Worm (Caenorhabditis elegans) whole organism, mixed stage, embryonic: ENCODE data around the gene arrd-17.
A peak's percentile ranks its signal among the peaks of the same experiment; 100 is the strongest.

Experiments used
- bed-3 ChIP-seq: fragments of 200-800 bp; sonication (Bioruptor generic); optimal IDR thresholded peaks from 3 replicates; lab custom pipeline; 2018; ENCODE audit warnings: mild to moderate bottlenecking, missing genetic modification characterization, moderate library complexity, missing compliant biosample characterization
- ceh-39 ChIP-seq: fragments of 150-350 bp; optimal IDR thresholded peaks from 2 replicates; lab custom pipeline; 2014; ENCODE audit warnings: missing biosample characterization, missing genetic modification characterization
- ceh-43 ChIP-seq: fragments of 200-800 bp; sonication (Bioruptor generic); optimal IDR thresholded peaks from 2 replicates; lab custom pipeline; 2018; ENCODE audit warnings: mild to moderate bottlenecking, missing genetic modification characterization, moderate library complexity, missing compliant biosample characterization
- ceh-83 ChIP-seq: fragments of 200-800 bp; sonication (Bioruptor generic); optimal IDR thresholded peaks from 2 replicates; lab custom pipeline; 2018; ENCODE audit warnings: mild to moderate bottlenecking, missing genetic modification characterization, missing compliant biosample characterization
- ces-1 ChIP-seq: fragments of 150-350 bp; optimal IDR thresholded peaks from 2 replicates; lab custom pipeline; 2014; ENCODE audit warnings: missing biosample characterization, missing genetic modification reagents, missing genetic modification characterization
- cnd-1 ChIP-seq: fragments of 200-800 bp; sonication (Bioruptor generic); optimal IDR thresholded peaks from 2 replicates; lab custom pipeline; 2018; ENCODE audit warnings: mild to moderate bottlenecking, missing genetic modification characterization, missing compliant biosample characterization
- drap-1 ChIP-seq: fragments of 200-800 bp; sonication (Bioruptor generic); optimal IDR thresholded peaks from 3 replicates; lab custom pipeline; 2018; ENCODE audit warnings: mild to moderate bottlenecking, missing genetic modification characterization, missing compliant biosample characterization
- elt-1 ChIP-seq: sonication (generic microtip); optimal IDR thresholded peaks from 2 replicates; lab custom pipeline; 2017; ENCODE audit warnings: missing genetic modification characterization, mild to moderate bottlenecking, missing compliant biosample characterization, antibody characterized with exemption, moderate library complexity, borderline replicate concordance; ENCODE audit not compliant: insufficient read depth
- elt-3 ChIP-seq: fragments of 150-350 bp; optimal IDR thresholded peaks from 2 replicates; lab custom pipeline; 2014; ENCODE audit warnings: missing biosample characterization, missing genetic modification characterization
- ham-2 ChIP-seq: fragments of 200-800 bp; sonication (Bioruptor generic); optimal IDR thresholded peaks from 2 replicates; lab custom pipeline; 2018; ENCODE audit warnings: mild to moderate bottlenecking, missing genetic modification characterization, missing compliant biosample characterization
- hlh-1 ChIP-seq: fragments of 150-350 bp; optimal IDR thresholded peaks from 2 replicates; lab custom pipeline; 2014; ENCODE audit warnings: missing biosample characterization, missing genetic modification reagents, missing genetic modification characterization
- lin-13 ChIP-seq: fragments of 150-350 bp; optimal IDR thresholded peaks from 2 replicates; lab custom pipeline; 2014; ENCODE audit warnings: missing biosample characterization, missing genetic modification characterization
- lin-32 ChIP-seq: fragments of 200-800 bp; sonication (Bioruptor generic); optimal IDR thresholded peaks from 2 replicates; lab custom pipeline; 2018; ENCODE audit warnings: mild to moderate bottlenecking, missing genetic modification characterization, missing compliant biosample characterization
- lsy-2 ChIP-seq: fragments of 150-350 bp; optimal IDR thresholded peaks from 2 replicates; lab custom pipeline; 2014; ENCODE audit warnings: missing biosample characterization, missing genetic modification characterization
- mep-1 ChIP-seq: fragments of 150-350 bp; optimal IDR thresholded peaks from 2 replicates; lab custom pipeline; 2017; ENCODE audit warnings: missing biosample characterization, missing genetic modification reagents, missing genetic modification characterization, inconsistent platforms
- mls-2 ChIP-seq: sonication (generic microtip); optimal IDR thresholded peaks from 2 replicates; lab custom pipeline; 2016; ENCODE audit warnings: mild to moderate bottlenecking, missing genetic modification characterization, moderate library complexity, missing compliant biosample characterization
- nhr-12 ChIP-seq: fragments of 150-350 bp; optimal IDR thresholded peaks from 2 replicates; lab custom pipeline; 2014; ENCODE audit warnings: missing biosample characterization, missing genetic modification characterization
- nhr-2 ChIP-seq: fragments of 150-350 bp; optimal IDR thresholded peaks from 2 replicates; lab custom pipeline; 2014; ENCODE audit warnings: missing biosample characterization, missing genetic modification characterization
- nhr-237 ChIP-seq: fragments of 150-350 bp; optimal IDR thresholded peaks from 2 replicates; lab custom pipeline; 2014; ENCODE audit warnings: missing biosample characterization, missing genetic modification characterization
- pha-4 ChIP-seq: fragments of 150-350 bp; optimal IDR thresholded peaks from 2 replicates; lab custom pipeline; 2018; ENCODE audit warnings: missing biosample characterization, missing genetic modification reagents, missing genetic modification characterization
- sptf-1 ChIP-seq: sonication (generic microtip); optimal IDR thresholded peaks from 2 replicates; lab custom pipeline; 2017; ENCODE audit warnings: mild to moderate bottlenecking, missing genetic modification characterization, moderate library complexity, missing compliant biosample characterization
- tbx-8 ChIP-seq: fragments of 200-800 bp; sonication (Bioruptor generic); optimal IDR thresholded peaks from 2 replicates; lab custom pipeline; 2018; ENCODE audit warnings: mild to moderate bottlenecking, missing genetic modification characterization, moderate library complexity, missing compliant biosample characterization
- unc-120 ChIP-seq: sonication (generic microtip); optimal IDR thresholded peaks from 2 replicates; lab custom pipeline; 2017; ENCODE audit warnings: missing genetic modification characterization, missing compliant biosample characterization; ENCODE audit not compliant: poor library complexity, severe bottlenecking
- unc-39 ChIP-seq: fragments of 150-350 bp; optimal IDR thresholded peaks from 2 replicates; lab custom pipeline; 2014; ENCODE audit warnings: missing biosample characterization, missing genetic modification characterization
- unc-62 ChIP-seq: fragments of 150-350 bp; optimal IDR thresholded peaks from 2 replicates; lab custom pipeline; 2014; ENCODE audit warnings: missing biosample characterization, missing genetic modification reagents, missing genetic modification characterization
- zip-8 ChIP-seq: fragments of 150-350 bp; optimal IDR thresholded peaks from 2 replicates; lab custom pipeline; 2014; ENCODE audit warnings: missing biosample characterization, missing genetic modification characterization
- ztf-11 ChIP-seq: fragments of 150-350 bp; optimal IDR thresholded peaks from 2 replicates; lab custom pipeline; 2014; ENCODE audit warnings: missing biosample characterization, missing genetic modification characterization

The arrd-17 gene

ce11 chrIII:13641588-13641987 lies 11.0 kb upstream of the arrd-17 start, which contains the start of gene acbp-5:
TSS of gene acbp-5 (minus strand) at chrIII:13641688.
- no peak for TF ChIP-seq drap-1
- no peak for TF ChIP-seq mep-1 (tag; lab: Kevin White, UChicago)
- TF ChIP-seq ceh-39 = no peak
- no peak for TF ChIP-seq hlh-1 (tag; lab: Kevin White, UChicago)
- no peak for TF ChIP-seq lin-32 (GFP tag; lab: Kevin White, UChicago)
- no peak for TF ChIP-seq nhr-12 (tag; lab: Kevin White, UChicago)
- no peak for TF ChIP-seq unc-120 (tag; lab: Kevin White, UChicago)
- TF ChIP-seq ham-2 (GFP tag; lab: Kevin White, UChicago) = no peak
- TF ChIP-seq elt-3 (tag; lab: Kevin White, UChicago) = no peak
- TF ChIP-seq lin-13 (tag; lab: Kevin White, UChicago) = no peak
- TF ChIP-seq pha-4 = no peak
- no peak for TF ChIP-seq unc-39 (tag; lab: Kevin White, UChicago)
- no peak for TF ChIP-seq ceh-83 (GFP tag; lab: Kevin White, UChicago)
- TF ChIP-seq lsy-2 (tag; lab: Kevin White, UChicago) = no peak
- TF ChIP-seq sptf-1 (tag; lab: Kevin White, UChicago) = no peak
- TF ChIP-seq zip-8 (tag; lab: Kevin White, UChicago) = no peak
- TF ChIP-seq ces-1 = no peak

ce11 chrIII:13640869-13641268 lies 10.3 kb upstream of the arrd-17 start:
- TF ChIP-seq nhr-2 (no peak), ham-2 (GFP tag; lab: Kevin White, UChicago) (no peak), mep-1 (tag; lab: Kevin White, UChicago) (no peak), unc-39 (tag; lab: Kevin White, UChicago) (no peak), ceh-39 (no peak), elt-1 (tag; lab: Kevin White, UChicago) (no peak), lsy-2 (tag; lab: Kevin White, UChicago) (no peak), ceh-43 (no peak), cnd-1 (no peak), pha-4 (no peak), ces-1 (no peak), nhr-237 (tag; lab: Kevin White, UChicago) (no peak)

ce11 chrIII:13640003-13640499 lies 9.4 kb upstream of the arrd-17 start:
- TF ChIP-seq tbx-8 (GFP tag; lab: Kevin White, UChicago) (no peak), zip-8 (tag; lab: Kevin White, UChicago) (no peak)

- TF ChIP-seq ces-1 (peak; percentile 91), bed-3 (no peak)
Measured at ce11 chrIII:13637681-13638080, 7.1 kb upstream of the arrd-17 start.

- TF ChIP-seq unc-120 (tag; lab: Kevin White, UChicago) (peak; percentile 53), ztf-11 (tag; lab: Kevin White, UChicago) (no peak), hlh-1 (tag; lab: Kevin White, UChicago) (peak; percentile 34), unc-62 (GFP tag; lab: Kevin White, UChicago) (peak; percentile 85), ces-1 (peak; percentile 74), mep-1 (tag; lab: Kevin White, UChicago) (no peak)
Measured at ce11 chrIII:13635730-13636360, 5.2 kb upstream of the arrd-17 start.

- peak; percentile 71 for TF ChIP-seq hlh-1 (tag; lab: Kevin White, UChicago)
- TF ChIP-seq unc-62 (GFP tag; lab: Kevin White, UChicago) = peak; percentile 23
- no peak for TF ChIP-seq zip-8 (tag; lab: Kevin White, UChicago)
Measured at ce11 chrIII:13635235-13635634, 4.6 kb upstream of the arrd-17 start.

ce11 chrIII:13633826-13634225 lies 3.2 kb upstream of the arrd-17 start:
- TF ChIP-seq mls-2 (no peak), ces-1 (peak; percentile 38)
